Worm (Caenorhabditis elegans) whole organism, L4 larva: ENCODE measurements around the gene ZK632.12.

Source experiments
- F37D6.2 ChIP-seq: sonication (generic microtip); optimal IDR thresholded peaks from 2 replicates; lab custom pipeline; 2016; ENCODE audit warnings: mild to moderate bottlenecking, missing genetic modification characterization, missing compliant biosample characterization
- F44E2.7 ChIP-seq: fragments of 200-800 bp; sonication (Bioruptor generic); IDR thresholded peaks from 2 replicates; pipeline ENCODE4 v2.1.2; 2022; ENCODE audit warnings: missing genetic modification characterization, missing compliant biosample characterization
- F49E8.2 ChIP-seq: sonication (generic microtip); optimal IDR thresholded peaks from 2 replicates; lab custom pipeline; 2016; ENCODE audit warnings: missing compliant biosample characterization, mild to moderate bottlenecking, missing genetic modification characterization, borderline replicate concordance
- T20F7.1 ChIP-seq: fragments of 200-800 bp; sonication (Bioruptor generic); optimal IDR thresholded peaks from 2 replicates; lab custom pipeline; 2018; ENCODE audit warnings: mild to moderate bottlenecking, missing genetic modification characterization, missing compliant biosample characterization
- T26A8.4 ChIP-seq: fragments of 200-800 bp; sonication (Bioruptor generic); IDR thresholded peaks from 2 replicates; pipeline ENCODE4 v1.3.6; 2022; ENCODE audit warnings: missing genetic modification characterization, missing compliant biosample characterization
- Y105C5A.15 ChIP-seq: fragments of 200-800 bp; sonication (Bioruptor generic); IDR thresholded peaks from 2 replicates; pipeline ENCODE4 v1.3.6; 2022; ENCODE audit warnings: missing genetic modification characterization, missing compliant biosample characterization
- aha-1 ChIP-seq: fragments of 150-350 bp; peaks from one replicate; lab custom pipeline; 2014; ENCODE audit warnings: missing biosample characterization, missing genetic modification characterization
- ama-1 ChIP-seq: fragments of 150-350 bp; optimal IDR thresholded peaks from 2 replicates; lab custom pipeline; 2014; ENCODE audit warnings: inconsistent platforms, mixed read lengths
- attf-4 ChIP-seq: sonication (generic microtip); optimal IDR thresholded peaks from 3 replicates; lab custom pipeline; 2017; ENCODE audit warnings: missing biosample characterization, missing genetic modification characterization
- ceh-44 ChIP-seq: fragments of 200-800 bp; sonication (Bioruptor generic); IDR thresholded peaks from 2 replicates; pipeline ENCODE4 v1.3.6; 2022; ENCODE audit warnings: missing genetic modification reagents, missing genetic modification characterization, missing compliant biosample characterization
- ceh-82 ChIP-seq: sonication (generic microtip); optimal IDR thresholded peaks from 2 replicates; lab custom pipeline; 2017; ENCODE audit warnings: missing biosample characterization, missing genetic modification characterization
- ces-1 ChIP-seq: fragments of 150-350 bp; sonication (generic microtip); optimal IDR thresholded peaks from 4 replicates; lab custom pipeline; 2014; ENCODE audit warnings: missing biosample characterization, missing genetic modification reagents, missing genetic modification characterization
- ctbp-1 ChIP-seq: fragments of 200-800 bp; sonication (Bioruptor generic); IDR thresholded peaks from 2 replicates; pipeline ENCODE4 v1.3.6; 2022; ENCODE audit warnings: missing genetic modification reagents, missing genetic modification characterization, missing compliant biosample characterization
- daf-12 ChIP-seq: fragments of 150-350 bp; optimal IDR thresholded peaks from 2 replicates; lab custom pipeline; 2014; ENCODE audit warnings: missing biosample characterization, missing genetic modification reagents, missing genetic modification characterization
- daf-16 ChIP-seq, 3 experiments: sonication (generic microtip); optimal IDR thresholded peaks; 2 replicates each; lab custom pipeline; 2016 to 2017; ENCODE audit warnings: missing genetic modification characterization in 3 of 3, missing genetic modification reagents in 3 of 3, mild to moderate bottlenecking in 2 of 3, missing compliant biosample characterization in 2 of 3, missing biosample characterization in 1 of 3, moderate library complexity in 1 of 3
- daf-19 ChIP-seq: fragments of 200-800 bp; sonication (Bioruptor generic); conservative IDR thresholded peaks from 2 replicates; pipeline ENCODE4 v1.3.6; 2022; ENCODE audit warnings: missing genetic modification characterization, missing compliant biosample characterization
- dmd-9 ChIP-seq: fragments of 200-800 bp; sonication (Bioruptor generic); IDR thresholded peaks from 2 replicates; pipeline ENCODE4 v1.3.6; 2022; ENCODE audit warnings: missing genetic modification reagents, missing genetic modification characterization, missing compliant biosample characterization
- dve-1 ChIP-seq: sonication (generic microtip); optimal IDR thresholded peaks from 2 replicates; lab custom pipeline; 2017; ENCODE audit warnings: antibody characterized with exemption, mild to moderate bottlenecking, missing genetic modification characterization, missing compliant biosample characterization; ENCODE audit not compliant: insufficient read depth
- egl-27 ChIP-seq: sonication (generic microtip); optimal IDR thresholded peaks from 3 replicates; lab custom pipeline; 2017; ENCODE audit warnings: missing biosample characterization, missing genetic modification reagents, missing genetic modification characterization
- egl-43 ChIP-seq: fragments of 200-800 bp; sonication (Bioruptor generic); IDR thresholded peaks from 2 replicates; pipeline ENCODE4 v1.3.6; 2022; ENCODE audit warnings: missing genetic modification reagents, missing genetic modification characterization, missing compliant biosample characterization
- fkh-10 ChIP-seq: fragments of 150-350 bp; optimal IDR thresholded peaks from 2 replicates; lab custom pipeline; 2014; ENCODE audit warnings: missing biosample characterization, missing genetic modification reagents, missing genetic modification characterization
- fos-1 ChIP-seq: fragments of 150-350 bp; optimal IDR thresholded peaks from 2 replicates; lab custom pipeline; 2014; ENCODE audit warnings: missing biosample characterization, missing genetic modification characterization
- gei-8 ChIP-seq: fragments of 200-800 bp; sonication (Bioruptor generic); optimal IDR thresholded peaks from 2 replicates; lab custom pipeline; 2018; ENCODE audit warnings: mild to moderate bottlenecking, missing genetic modification characterization, missing compliant biosample characterization
- lim-7 ChIP-seq: fragments of 200-800 bp; sonication (Bioruptor generic); IDR thresholded peaks from 2 replicates; pipeline ENCODE4 v1.3.6; 2022; ENCODE audit warnings: missing genetic modification characterization, missing compliant biosample characterization
- lin-13 ChIP-seq: fragments of 150-350 bp; optimal IDR thresholded peaks from 2 replicates; lab custom pipeline; 2014; ENCODE audit warnings: missing biosample characterization, missing genetic modification reagents, missing genetic modification characterization
- lin-38 ChIP-seq: fragments of 200-800 bp; sonication (Bioruptor generic); IDR thresholded peaks from 2 replicates; pipeline ENCODE4 v1.3.6; 2022; ENCODE audit warnings: missing genetic modification reagents, missing genetic modification characterization, missing compliant biosample characterization
- lir-3 ChIP-seq: sonication (generic microtip); optimal IDR thresholded peaks from 2 replicates; lab custom pipeline; 2016; ENCODE audit warnings: mild to moderate bottlenecking, missing genetic modification characterization, missing compliant biosample characterization
- lsy-2 ChIP-seq, 2 experiments: fragments of 150-350 bp in 1 of 2; sonication (generic microtip) in 1 of 2; optimal IDR thresholded peaks; 2 replicates each; lab custom pipeline; 2014 to 2017; ENCODE audit warnings: missing biosample characterization in 2 of 2, missing genetic modification characterization in 2 of 2
- madf-5 ChIP-seq, 2 experiments: fragments of 200-800 bp; sonication (Bioruptor generic); IDR thresholded peaks; 2 replicates each; pipeline ENCODE4 v1.3.6; 2022; ENCODE audit warnings: missing compliant biosample characterization in 2 of 2, missing genetic modification characterization in 2 of 2
- mdt-29 ChIP-seq: fragments of 200-800 bp; sonication (Bioruptor generic); IDR thresholded peaks from 2 replicates; pipeline ENCODE4 v1.3.6; 2022; ENCODE audit warnings: missing genetic modification reagents, missing genetic modification characterization, missing compliant biosample characterization
- mep-1 ChIP-seq: fragments of 150-350 bp; sonication (generic microtip); optimal IDR thresholded peaks from 3 replicates; lab custom pipeline; 2014; ENCODE audit warnings: missing biosample characterization, missing genetic modification characterization
- mes-2 ChIP-seq: sonication (generic microtip); optimal IDR thresholded peaks from 2 replicates; lab custom pipeline; 2016; ENCODE audit warnings: missing genotype, mild to moderate bottlenecking, missing genetic modification characterization, missing compliant biosample characterization; ENCODE audit not compliant: poor library complexity, severe bottlenecking
- mxl-2 ChIP-seq: fragments of 200-800 bp; sonication (Bioruptor generic); conservative IDR thresholded peaks from 2 replicates; pipeline ENCODE4 v1.3.6; 2022; ENCODE audit warnings: missing genetic modification reagents, missing genetic modification characterization, missing compliant biosample characterization
- nhr-10 ChIP-seq: fragments of 150-350 bp; optimal IDR thresholded peaks from 2 replicates; lab custom pipeline; 2014; ENCODE audit warnings: missing biosample characterization, missing genetic modification characterization
- nhr-102 ChIP-seq: sonication (generic microtip); optimal IDR thresholded peaks from 2 replicates; lab custom pipeline; 2016; ENCODE audit warnings: mild to moderate bottlenecking, missing genetic modification characterization, moderate library complexity, missing compliant biosample characterization
- nhr-41 ChIP-seq: fragments of 200-800 bp; sonication (Bioruptor generic); IDR thresholded peaks from 2 replicates; pipeline ENCODE4 v1.3.6; 2022; ENCODE audit warnings: missing genetic modification reagents, missing genetic modification characterization, missing compliant biosample characterization
- nhr-48 ChIP-seq: sonication (generic microtip); optimal IDR thresholded peaks from 2 replicates; lab custom pipeline; 2016; ENCODE audit warnings: mild to moderate bottlenecking, missing genetic modification characterization, missing compliant biosample characterization
- pha-4 ChIP-seq, 2 experiments: fragments of 150-350 bp in 1 of 2; fragments of 200-800 bp in 1 of 2; sonication (Bioruptor generic) in 1 of 2; IDR thresholded peaks in 1 of 2; optimal IDR thresholded peaks in 1 of 2; 2 replicates each; pipeline versions ENCODE4 v1.3.6 to Lab custom; 2014 to 2022; ENCODE audit warnings: missing genetic modification characterization in 2 of 2, missing genetic modification reagents in 2 of 2, missing biosample characterization in 1 of 2, missing compliant biosample characterization in 1 of 2
- rbr-2 ChIP-seq: sonication (generic microtip); optimal IDR thresholded peaks from 2 replicates; lab custom pipeline; 2016; ENCODE audit warnings: missing genotype, missing genetic modification characterization, missing compliant biosample characterization
- sdz-12 ChIP-seq: fragments of 200-800 bp; sonication (Bioruptor generic); optimal IDR thresholded peaks from 2 replicates; lab custom pipeline; 2018; ENCODE audit warnings: mild to moderate bottlenecking, missing genetic modification characterization, missing compliant biosample characterization
- snpc-4 ChIP-seq: fragments of 150-350 bp; optimal IDR thresholded peaks from 2 replicates; lab custom pipeline; 2014; ENCODE audit warnings: missing biosample characterization, missing genetic modification characterization
- unc-62 ChIP-seq, 3 experiments: fragments of 150-350 bp in 1 of 3; sonication (generic microtip); optimal IDR thresholded peaks in 2 of 3; peaks in 1 of 3; 1 replicate in 1 of 3; 2 replicates in 2 of 3; lab custom pipeline; 2014 to 2017; ENCODE audit warnings: missing biosample characterization in 3 of 3, missing genetic modification characterization in 3 of 3, missing genetic modification reagents in 3 of 3, missing genotype in 1 of 3
- zfp-3 ChIP-seq: fragments of 200-800 bp; sonication (Bioruptor generic); conservative IDR thresholded peaks from 2 replicates; pipeline ENCODE4 v1.3.6; 2022; ENCODE audit warnings: missing genetic modification reagents, missing genetic modification characterization, missing compliant biosample characterization

ZK632.12 gene

DNA sequence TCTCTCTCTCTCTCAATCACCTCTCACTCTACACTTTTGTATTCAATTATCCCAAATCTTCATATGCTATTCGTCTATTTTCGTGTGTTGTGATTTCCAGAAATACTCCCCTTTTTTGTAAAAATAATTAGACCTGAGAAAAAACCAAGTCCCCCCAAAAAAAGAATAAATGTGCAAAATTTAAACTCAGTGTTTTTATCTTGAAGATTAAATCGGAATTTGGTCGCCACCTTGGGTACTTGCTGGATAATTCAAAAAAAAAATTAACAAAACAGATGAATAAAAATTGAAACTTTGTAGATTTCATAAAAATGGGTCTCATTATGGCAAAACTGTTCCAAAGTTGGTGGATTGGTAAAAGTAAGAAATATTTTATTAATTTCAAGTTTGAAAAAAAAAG, 7.7 kb upstream of the ZK632.12 start, which contains the start of gene arl-5:
Gene arl-5 (plus strand): TSS at position 301 of the 400 bp plus-strand sequence.
- TF ChIP-seq F44E2.7 (GFP tag; lab: Robert Waterston, UW) (no peak), unc-62 (GFP tag; optimal IDR thresholded peaks at IDR 0.05 in 1 of 2; lab: Kevin White, UChicago) (no peak), unc-62 (tag; optimal IDR thresholded peaks at IDR 0.05; lab: Kevin White, UChicago) (no peak), attf-4 (no peak)

DNA sequence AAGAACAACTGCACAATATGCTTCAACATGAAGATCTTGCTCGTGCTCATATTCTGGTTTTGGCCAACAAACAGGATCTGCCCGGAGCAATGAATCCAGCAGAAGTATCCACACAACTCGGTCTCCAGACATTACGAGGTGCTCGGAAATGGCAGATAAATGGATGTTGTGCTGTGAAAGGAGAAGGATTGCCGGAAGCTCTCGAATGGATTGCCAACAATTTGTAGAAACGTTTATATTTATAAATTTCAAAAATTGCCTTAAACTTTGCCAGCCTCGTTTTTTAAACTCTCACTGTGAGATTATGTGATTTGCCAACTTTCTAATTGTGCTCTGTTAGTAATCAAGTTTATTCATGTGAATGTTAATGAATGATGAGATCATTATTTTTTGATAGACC, 6.9 kb upstream of the ZK632.12 start:
- peak in 1 of 2 experiments; percentile 97 for TF ChIP-seq unc-62 (GFP tag; optimal IDR thresholded peaks at IDR 0.05 in 1 of 2; lab: Kevin White, UChicago)
- TF ChIP-seq unc-62 (tag; optimal IDR thresholded peaks at IDR 0.05; lab: Kevin White, UChicago), result no peak
- no peak for TF ChIP-seq aha-1

DNA sequence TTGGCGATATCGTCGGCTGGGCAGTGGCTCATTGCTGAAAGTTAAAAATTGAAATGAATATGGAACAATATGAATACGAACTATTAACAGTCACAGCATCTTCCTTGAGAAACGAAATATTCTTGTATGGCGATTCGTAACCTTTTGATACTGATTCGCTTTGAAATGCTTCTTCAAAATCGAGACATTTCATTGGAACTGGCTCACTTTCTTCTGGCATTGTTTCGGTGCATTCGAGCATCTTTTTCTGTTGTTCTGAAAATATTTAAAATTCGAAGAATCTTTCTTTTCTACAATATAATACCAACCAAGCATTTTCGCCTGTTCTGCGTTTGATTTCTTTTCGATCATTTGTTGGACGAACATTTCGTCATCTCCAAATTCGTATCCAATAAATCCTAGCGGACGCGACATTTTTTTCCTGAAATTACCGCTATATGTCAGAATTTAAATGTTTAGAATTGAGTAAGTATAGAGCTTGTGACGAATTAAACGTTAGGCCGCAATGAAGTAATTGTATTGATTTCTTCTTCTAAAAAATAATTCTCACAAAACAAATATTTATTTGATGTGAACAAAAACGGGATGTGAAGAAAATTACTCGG, 6.2 kb upstream of the ZK632.12 start, which contains the start of gene lin-52:
Gene lin-52 (minus strand): TSS at position 421 of the 605 bp plus-strand sequence.
- TF ChIP-seq mdt-29 (GFP tag; lab: Robert Waterston, UW), result no peak; the same call in 1 of the 2 replicates
- TF ChIP-seq lir-3 (tag; lab: Kevin White, UChicago), result no peak
- no peak for TF ChIP-seq Y105C5A.15 (GFP tag; lab: Robert Waterston, UW)
- TF ChIP-seq attf-4, result no peak
- peak; percentile 76; the same call in 1 of the 2 replicates for TF ChIP-seq daf-19 (GFP tag; lab: Robert Waterston, UW)
- peak; percentile 50 for TF ChIP-seq T20F7.1 (GFP tag; lab: Kevin White, UChicago)
- TF ChIP-seq nhr-48 (tag; lab: Kevin White, UChicago), result no peak
- TF ChIP-seq dmd-9 (GFP tag; lab: Robert Waterston, UW), result no peak
- peak; percentile 22 for TF ChIP-seq dve-1 (tag; lab: Kevin White, UChicago)
- no peak for TF ChIP-seq rbr-2 (tag; lab: Kevin White, UChicago)
- peak; percentile 88 for TF ChIP-seq zfp-3 (GFP tag; lab: Robert Waterston, UW)
- no peak for TF ChIP-seq ces-1 (GFP tag; lab: Kevin White, UChicago)
- peak in 1 of 2 experiments; percentile 12 for TF ChIP-seq lsy-2 (tag; optimal IDR thresholded peaks at IDR 0.05; lab: Kevin White, UChicago)
- no peak for TF ChIP-seq snpc-4 (tag; lab: Kevin White, UChicago)
- TF ChIP-seq sdz-12 (GFP tag; lab: Kevin White, UChicago), result no peak
- no peak; the same call in 1 of the 2 replicates for TF ChIP-seq pha-4 (GFP tag; IDR thresholded peaks at IDR 0.05; lab: Robert Waterston, UW)
- TF ChIP-seq pha-4 (tag; optimal IDR thresholded peaks at IDR 0.05; lab: Kevin White, UChicago), result no peak
- TF ChIP-seq ama-1 (lab: Kevin White, UChicago), result peak; percentile 70
- TF ChIP-seq aha-1, result peak; percentile 91
- TF ChIP-seq T26A8.4, result peak; percentile 23; the same call in 1 of the 2 replicates
- TF ChIP-seq mxl-2 (GFP tag; lab: Robert Waterston, UW), result 0 out of 2 replicates have a peak, but pooled peaks have one; percentile 6
- peak in 1 of 2 experiments; percentile 22 for TF ChIP-seq unc-62 (GFP tag; optimal IDR thresholded peaks at IDR 0.05 in 1 of 2; lab: Kevin White, UChicago)
- no peak for TF ChIP-seq unc-62 (tag; optimal IDR thresholded peaks at IDR 0.05; lab: Kevin White, UChicago)
- TF ChIP-seq nhr-41 (GFP tag; lab: Robert Waterston, UW), result 0 out of 2 replicates have a peak, but pooled peaks have one; percentile 32
- 0 out of 2 replicates have a peak, but pooled peaks have one; percentile 17 for TF ChIP-seq ctbp-1 (GFP tag; lab: Robert Waterston, UW)
- TF ChIP-seq ceh-44 (GFP tag; lab: Robert Waterston, UW), result no peak
- TF ChIP-seq madf-5 (GFP tag; IDR thresholded peaks at IDR 0.05; lab: Robert Waterston, UW), result no peak
- TF ChIP-seq ceh-82 (tag; lab: Kevin White, UChicago), result no peak
- no peak for TF ChIP-seq nhr-10 (tag; lab: Kevin White, UChicago)
- peak; percentile 13 for TF ChIP-seq mep-1 (tag; lab: Kevin White, UChicago)
- TF ChIP-seq fos-1, result no peak
- TF ChIP-seq egl-27, result no peak
- no peak for TF ChIP-seq daf-16 (GFP tag; optimal IDR thresholded peaks at IDR 0.05; lab: Kevin White, UChicago)
- peak; percentile 14 for TF ChIP-seq daf-16 (tag; optimal IDR thresholded peaks at IDR 0.05; lab: Kevin White, UChicago)
- no peak for TF ChIP-seq F49E8.2 (tag; lab: Kevin White, UChicago)
- no peak for TF ChIP-seq lin-13
- no peak for TF ChIP-seq fkh-10 (GFP tag; lab: Kevin White, UChicago)
- no peak for TF ChIP-seq gei-8 (GFP tag; lab: Kevin White, UChicago)
- TF ChIP-seq lim-7 (GFP tag; lab: Robert Waterston, UW), result no peak
- TF ChIP-seq nhr-102 (tag; lab: Kevin White, UChicago), result peak; percentile 50
- TF ChIP-seq daf-12 (tag; lab: Kevin White, UChicago), result no peak
- peak; percentile 22; the same call in 1 of the 2 replicates for TF ChIP-seq lin-38 (GFP tag; lab: Robert Waterston, UW)
- peak; percentile 21 for TF ChIP-seq mes-2
- TF ChIP-seq F37D6.2 (tag; lab: Kevin White, UChicago), result no peak
- no peak for TF ChIP-seq egl-43 (GFP tag; lab: Robert Waterston, UW)
